Fruit fly (Drosophila melanogaster): ENCODE measurements around the gene pad.

The pad gene

DNA sequence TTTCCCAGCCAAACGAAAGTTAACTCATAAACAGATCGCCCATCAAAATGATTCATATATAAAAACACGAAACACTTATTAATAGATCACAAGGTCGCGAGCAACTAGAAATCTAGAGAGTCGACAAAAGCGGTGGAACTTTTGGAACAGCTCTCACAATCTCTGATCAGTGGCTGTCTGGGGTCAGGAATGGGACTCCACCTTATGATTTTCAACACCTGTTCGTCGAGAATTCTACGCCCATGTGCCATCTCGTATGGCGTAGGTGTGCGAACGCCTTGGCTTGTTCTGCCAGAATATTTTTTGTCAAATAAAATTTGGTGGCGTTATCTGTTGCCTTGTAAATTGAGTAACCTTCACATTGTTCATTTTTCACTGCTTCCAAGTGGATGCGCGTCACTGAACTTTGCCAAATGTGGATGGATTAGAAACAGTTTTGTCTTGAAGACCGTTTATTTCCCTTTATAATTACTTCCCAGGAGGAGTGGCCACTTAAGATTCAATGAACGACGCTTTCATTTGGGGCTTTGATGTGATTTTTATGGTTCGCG is 13.3 kb downstream of the pad start (continued):
- TF ChIP-seq CG9797 (GFP tag; optimal IDR thresholded peaks at IDR 0.05) (no peak), Dll (GFP tag; IDR thresholded peaks at IDR 0.05; ENCODE audit: partially characterized antibody) (no peak), CG18764 (GFP tag; optimal IDR thresholded peaks at IDR 0.05) (no peak), CG8281 (tag; optimal IDR thresholded peaks at IDR 0.05) (no peak), nerfin-2 (GFP tag; IDR thresholded peaks at IDR 0.05; ENCODE audit: partially characterized antibody) (no peak), D19A (tag; optimal IDR thresholded peaks at IDR 0.05) (no peak), bigmax (GFP tag; optimal IDR thresholded peaks at IDR 0.05) (no peak), pb (GFP tag; optimal IDR thresholded peaks at IDR 0.05) (no peak), NC2α (GFP tag; optimal IDR thresholded peaks at IDR 0.05) (no peak), fd64A (GFP tag; optimal IDR thresholded peaks at IDR 0.05) (no peak), eve (GFP tag; optimal IDR thresholded peaks at IDR 0.05) (no peak), Ada2b (GFP tag; IDR thresholded peaks at IDR 0.05) (peak; percentile 52; the same call in 1 of the 2 replicates), Atf3 (GFP tag; optimal IDR thresholded peaks at IDR 0.05) (no peak), HHEX (GFP tag; optimal IDR thresholded peaks at IDR 0.05) (no peak), CG6765 (GFP tag; optimal IDR thresholded peaks at IDR 0.05) (no peak), nmo (GFP tag; optimal IDR thresholded peaks at IDR 0.05) (no peak), CG12104 (GFP tag; optimal IDR thresholded peaks at IDR 0.05) (no peak), CG4617 (GFP tag; optimal IDR thresholded peaks at IDR 0.05; ENCODE audit: borderline replicate concordance) (no peak), Mrtf (GFP tag; IDR thresholded peaks at IDR 0.05) (no peak; the same call in 2 of the 3 replicates), Deaf1 (tag; optimal IDR thresholded peaks at IDR 0.05) (no peak), hbn (GFP tag; IDR thresholded peaks at IDR 0.05; ENCODE audit: partially characterized antibody) (no peak), CG30403 (GFP tag; optimal IDR thresholded peaks at IDR 0.05) (peak; percentile 10), CG14860 (GFP tag; IDR thresholded peaks at IDR 0.05; ENCODE audit: partially characterized antibody) (no peak), CG7963 (GFP tag; IDR thresholded peaks at IDR 0.05; ENCODE audit: partially characterized antibody) (no peak), cwo (GFP tag; optimal IDR thresholded peaks at IDR 0.05) (peak; percentile 62), CG8089 (GFP tag; optimal IDR thresholded peaks at IDR 0.05) (no peak), fu2 (GFP tag; optimal IDR thresholded peaks at IDR 0.05) (peak; percentile 44), zfh2 (GFP tag; optimal IDR thresholded peaks at IDR 0.05) (peak; percentile 67), CG1832 (GFP tag; optimal IDR thresholded peaks at IDR 0.05) (no peak), CG34224 (GFP tag; IDR thresholded peaks at IDR 0.05; ENCODE audit: partially characterized antibody) (no peak), Atf6 (GFP tag; IDR thresholded peaks at IDR 0.05) (peak; percentile 64), Hr3 (GFP tag; optimal IDR thresholded peaks at IDR 0.05) (no peak), lola (GFP tag; optimal IDR thresholded peaks at IDR 0.05) (no peak), CG8478 (optimal IDR thresholded peaks at IDR 0.05) (no peak), CG13624 (GFP tag; optimal IDR thresholded peaks at IDR 0.05) (peak; percentile 74), H15 (GFP tag; IDR thresholded peaks at IDR 0.05) (no peak), sd (tag; optimal IDR thresholded peaks at IDR 0.05) (peak; percentile 93), CG14014 (GFP tag; IDR thresholded peaks at IDR 0.05) (peak; percentile 55; the same call in 1 of the 2 replicates), CG2129 (GFP tag; IDR thresholded peaks at IDR 0.05; ENCODE audit: partially characterized antibody) (no peak), bbx (GFP tag; IDR thresholded peaks at IDR 0.05; ENCODE audit: partially characterized antibody) (no peak), CTCF (GFP tag; optimal IDR thresholded peaks at IDR 0.05) (no peak), zen (tag; optimal IDR thresholded peaks at IDR 0.05) (no peak), Elba2 (GFP tag; optimal IDR thresholded peaks at IDR 0.05) (no peak), CG3065 (GFP tag; optimal IDR thresholded peaks at IDR 0.05) (no peak), sqz (GFP tag; optimal IDR thresholded peaks at IDR 0.05) (no peak), CG12744 (GFP tag; optimal IDR thresholded peaks at IDR 0.05) (no peak), prd (optimal IDR thresholded peaks at IDR 0.05) (no peak), prd (GFP tag; IDR thresholded peaks at IDR 0.05) (no peak), Hand (GFP tag; optimal IDR thresholded peaks at IDR 0.05) (peak; percentile 47), HmgD (GFP tag; optimal IDR thresholded peaks at IDR 0.05) (no peak), row (GFP tag; IDR thresholded peaks at IDR 0.05) (peak; percentile 56)
